Worm (Caenorhabditis elegans) whole organism, L3 larva: Measurements from ENCODE around the gene gst-39.
A peak's percentile ranks its signal among the peaks of the same experiment; 100 is the strongest.

Experiments used
- aly-2 ChIP-seq: fragments of 150-350 bp; optimal IDR thresholded peaks from 2 replicates; lab custom pipeline; 2014; ENCODE audit warnings: missing biosample characterization, missing genetic modification characterization
- ama-1 ChIP-seq: fragments of 150-350 bp; optimal IDR thresholded peaks from 2 replicates; lab custom pipeline; 2018
- egl-27 ChIP-seq: sonication (generic microtip); optimal IDR thresholded peaks from 4 replicates; lab custom pipeline; 2017; ENCODE audit warnings: missing biosample characterization, missing genetic modification reagents, missing genetic modification characterization
- fkh-10 ChIP-seq: sonication (generic microtip); optimal IDR thresholded peaks from 2 replicates; lab custom pipeline; 2017; ENCODE audit warnings: missing biosample characterization, missing genetic modification reagents, missing genetic modification characterization
- mdl-1 ChIP-seq: fragments of 150-350 bp; optimal IDR thresholded peaks from 2 replicates; lab custom pipeline; 2014; ENCODE audit warnings: missing biosample characterization, missing genetic modification characterization
- nhr-28 ChIP-seq: fragments of 150-350 bp; optimal IDR thresholded peaks from 2 replicates; lab custom pipeline; 2014; ENCODE audit warnings: missing biosample characterization, missing genetic modification characterization
- pqm-1 ChIP-seq: fragments of 150-350 bp; optimal IDR thresholded peaks from 2 replicates; lab custom pipeline; 2017; ENCODE audit warnings: missing biosample characterization, missing genetic modification characterization, inconsistent platforms
- skn-1 ChIP-seq: fragments of 150-350 bp; optimal IDR thresholded peaks from 2 replicates; lab custom pipeline; 2014; ENCODE audit warnings: missing biosample characterization, missing genetic modification characterization
- snpc-4 ChIP-seq: fragments of 150-350 bp; optimal IDR thresholded peaks from 2 replicates; lab custom pipeline; 2014; ENCODE audit warnings: missing biosample characterization, missing genetic modification characterization
- zag-1 ChIP-seq: fragments of 150-350 bp; optimal IDR thresholded peaks from 2 replicates; lab custom pipeline; 2014; ENCODE audit warnings: missing biosample characterization, missing genetic modification characterization

DNA sequence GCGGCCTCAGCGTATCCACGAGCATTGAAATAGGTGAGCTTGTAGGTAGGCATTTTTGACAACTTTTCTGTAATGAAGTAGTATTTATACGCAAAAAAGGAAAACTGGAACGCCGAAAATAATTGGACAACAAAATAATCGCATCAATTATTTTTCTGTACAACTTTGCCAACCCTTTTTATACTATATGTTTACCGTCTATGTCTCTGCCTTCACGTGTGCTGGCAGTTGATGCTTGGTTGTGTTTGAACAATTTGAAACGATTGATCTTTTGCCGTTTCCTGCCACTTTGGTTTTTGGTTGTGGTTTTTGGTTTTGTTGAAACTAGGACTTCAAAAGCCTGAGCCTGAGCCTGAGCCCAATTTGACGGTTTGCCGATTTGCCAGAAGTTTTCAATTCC lies 4.4 kb downstream of the gst-39 start, which contains the start of gene gst-28:
- TF ChIP-seq pqm-1 (tag; lab: Kevin White, UChicago) (peak; percentile 41), mdl-1 (tag; lab: Kevin White, UChicago) (no peak), skn-1 (no peak), aly-2 (tag; lab: Kevin White, UChicago) (no peak), fkh-10 (GFP tag; lab: Kevin White, UChicago) (no peak), ama-1 (lab: Kevin White, UChicago) (no peak), egl-27 (tag; lab: Kevin White, UChicago) (no peak), nhr-28 (tag; lab: Kevin White, UChicago) (no peak), zag-1 (tag; lab: Kevin White, UChicago) (no peak), snpc-4 (tag; lab: Kevin White, UChicago) (no peak)
